Fruit fly (Drosophila melanogaster): ENCODE results near the gene Lgr4.

Lgr4 gene

DNA sequence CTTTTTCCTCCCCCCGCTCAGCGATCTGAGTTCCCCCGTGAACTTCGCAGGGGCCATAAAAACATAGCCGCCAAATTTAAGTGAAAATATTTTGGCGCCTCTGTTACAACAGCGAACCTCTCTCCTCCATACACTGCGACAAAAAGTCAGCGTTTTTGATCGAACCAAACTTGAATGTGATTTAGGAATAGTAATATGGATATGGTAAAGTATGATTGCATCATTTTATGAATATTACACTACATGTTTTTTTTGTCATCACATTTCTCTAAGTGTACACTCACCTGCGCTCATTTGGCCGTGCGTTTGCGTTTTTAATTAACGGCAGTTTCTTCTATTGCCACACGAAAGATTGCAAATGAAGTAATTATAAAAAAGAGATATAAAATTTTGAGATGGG lies 53.3 kb downstream of the Lgr4 start (continued):
- TF ChIP-seq Tbp (GFP tag; optimal IDR thresholded peaks at IDR 0.05) (no peak), MESR4 (GFP tag; optimal IDR thresholded peaks at IDR 0.05) (no peak), CG11560 (tag; IDR thresholded peaks at IDR 0.05) (no peak), CG18599 (GFP tag; optimal IDR thresholded peaks at IDR 0.05) (peak; percentile 31), zfh2 (GFP tag; optimal IDR thresholded peaks at IDR 0.05) (peak; percentile 42), vnd (GFP tag; IDR thresholded peaks at IDR 0.05; ENCODE audit: partially characterized antibody) (no peak), Scr (GFP tag; IDR thresholded peaks at IDR 0.05; ENCODE audit: partially characterized antibody) (no peak), CG31441 (GFP tag; IDR thresholded peaks at IDR 0.05) (peak; percentile 62), CG2202 (tag; optimal IDR thresholded peaks at IDR 0.05) (no peak), H15 (GFP tag; IDR thresholded peaks at IDR 0.05) (peak; percentile 42; the same call in 1 of the 3 replicates), CG11696 (GFP tag; IDR thresholded peaks at IDR 0.05) (no peak), CG12104 (GFP tag; optimal IDR thresholded peaks at IDR 0.05) (peak; percentile 43), D (optimal IDR thresholded peaks at IDR 0.05) (no peak), D (GFP tag; optimal IDR thresholded peaks at IDR 0.05) (peak; percentile 15), CG8924 (tag; optimal IDR thresholded peaks at IDR 0.05) (peak; percentile 50), CG15601 (tag; optimal IDR thresholded peaks at IDR 0.05) (no peak), Hsf (GFP tag; optimal IDR thresholded peaks at IDR 0.05) (peak; percentile 39), Hr78 (GFP tag; optimal IDR thresholded peaks at IDR 0.05) (peak in 1 of 2 experiments; percentile 24), dan (GFP tag; IDR thresholded peaks at IDR 0.05) (0 out of 2 replicates have a peak, but pooled peaks have one; percentile 16), psq (GFP tag; optimal IDR thresholded peaks at IDR 0.05) (no peak), CG18764 (GFP tag; optimal IDR thresholded peaks at IDR 0.05) (peak; percentile 12), CG15011 (GFP tag; optimal IDR thresholded peaks at IDR 0.05) (peak; percentile 20), slbo (GFP tag; IDR thresholded peaks at IDR 0.05) (peak; percentile 68), CG13296 (GFP tag; optimal IDR thresholded peaks at IDR 0.05) (no peak), Hmr (GFP tag; optimal IDR thresholded peaks at IDR 0.05) (peak; percentile 21), TFAM (GFP tag; optimal IDR thresholded peaks at IDR 0.05) (no peak), CG10654 (GFP tag; optimal IDR thresholded peaks at IDR 0.05) (peak; percentile 34), sob (GFP tag; IDR thresholded peaks at IDR 0.05) (peak; percentile 54; the same call in 1 of the 2 replicates), CG13123 (GFP tag; optimal IDR thresholded peaks at IDR 0.05) (peak; percentile 31), pita (GFP tag; optimal IDR thresholded peaks at IDR 0.05) (no peak), CrebB (tag; optimal IDR thresholded peaks at IDR 0.05) (no peak), cad (GFP tag; optimal IDR thresholded peaks at IDR 0.05) (no peak), zen2 (GFP tag; IDR thresholded peaks at IDR 0.05; ENCODE audit: partially characterized antibody) (no peak), CG15479 (GFP tag; optimal IDR thresholded peaks at IDR 0.05) (no peak), CG12659 (GFP tag; optimal IDR thresholded peaks at IDR 0.05) (peak; percentile 33), CG4282 (GFP tag; optimal IDR thresholded peaks at IDR 0.05) (no peak), CG7839 (tag; optimal IDR thresholded peaks at IDR 0.05) (peak; percentile 62), CG2712 (tag; optimal IDR thresholded peaks at IDR 0.05) (peak; percentile 64), nerfin-2 (GFP tag; IDR thresholded peaks at IDR 0.05; ENCODE audit: partially characterized antibody) (no peak), Ssrp (tag; optimal IDR thresholded peaks at IDR 0.05) (peak; percentile 66), stc (GFP tag; IDR thresholded peaks at IDR 0.05) (peak; percentile 67; the same call in 1 of the 2 replicates), Six4 (GFP tag; optimal IDR thresholded peaks at IDR 0.05) (peak; percentile 26), cato (GFP tag; optimal IDR thresholded peaks at IDR 0.05; ENCODE audit: borderline replicate concordance) (no peak), Jarid2 (GFP tag; optimal IDR thresholded peaks at IDR 0.05) (no peak), gsb-n (tag; optimal IDR thresholded peaks at IDR 0.05) (no peak), Bteb2 (GFP tag; optimal IDR thresholded peaks at IDR 0.05) (no peak), CG7928 (GFP tag; optimal IDR thresholded peaks at IDR 0.05) (no peak), CTCF (GFP tag; optimal IDR thresholded peaks at IDR 0.05) (no peak), CG11093 (GFP tag; IDR thresholded peaks at IDR 0.05) (no peak), Kr (GFP tag; optimal IDR thresholded peaks at IDR 0.05) (no peak), Dip3 (GFP tag; optimal IDR thresholded peaks at IDR 0.05) (peak; percentile 42), NFAT (GFP tag; IDR thresholded peaks at IDR 0.05) (no peak)

All from whole organism, embryonic.